Worm (Caenorhabditis elegans) whole organism, early embryonic: Measurements from ENCODE around the gene unc-17.

Source experiments
- B0310.2 ChIP-seq: sonication (generic microtip); optimal IDR thresholded peaks from 2 replicates; lab custom pipeline; 2016; ENCODE audit warnings: mild to moderate bottlenecking, missing genetic modification characterization, missing compliant biosample characterization
- F13C5.2 ChIP-seq: sonication (generic microtip); optimal IDR thresholded peaks from 2 replicates; lab custom pipeline; 2017; ENCODE audit warnings: mild to moderate bottlenecking, missing genetic modification characterization, inconsistent platforms, missing compliant biosample characterization
- aly-1 ChIP-seq: sonication (generic microtip); optimal IDR thresholded peaks from 2 replicates; lab custom pipeline; 2016; ENCODE audit warnings: missing genetic modification characterization, missing compliant biosample characterization
- ama-1 ChIP-seq: fragments of 150-350 bp; optimal IDR thresholded peaks from 2 replicates; lab custom pipeline; 2014
- ceh-13 ChIP-seq: fragments of 200-800 bp; sonication (Bioruptor generic); optimal IDR thresholded peaks from 2 replicates; lab custom pipeline; 2018; ENCODE audit warnings: mild to moderate bottlenecking, missing genetic modification characterization, missing compliant biosample characterization
- ceh-36 ChIP-seq: sonication (generic microtip); optimal IDR thresholded peaks from 2 replicates; lab custom pipeline; 2016; ENCODE audit warnings: missing genetic modification characterization, inconsistent platforms, missing compliant biosample characterization
- ets-7 ChIP-seq: sonication (generic microtip); optimal IDR thresholded peaks from 2 replicates; lab custom pipeline; 2016; ENCODE audit warnings: missing genotype, missing genetic modification characterization, missing compliant biosample characterization
- flt-1 ChIP-seq: fragments of 200-800 bp; sonication (Bioruptor generic); IDR thresholded peaks from 2 replicates; pipeline ENCODE4 v1.3.6; 2022; ENCODE audit warnings: missing genetic modification characterization, missing compliant biosample characterization
- hmbx-1 ChIP-seq: sonication (generic microtip); optimal IDR thresholded peaks from 2 replicates; lab custom pipeline; 2016; ENCODE audit warnings: mild to moderate bottlenecking, missing genetic modification characterization, missing compliant biosample characterization
- hmg-4 ChIP-seq: fragments of 200-800 bp; sonication (Bioruptor generic); optimal IDR thresholded peaks from 2 replicates; lab custom pipeline; 2018; ENCODE audit warnings: mild to moderate bottlenecking, missing genetic modification characterization, missing compliant biosample characterization
- hnd-1 ChIP-seq: sonication (generic microtip); optimal IDR thresholded peaks from 2 replicates; lab custom pipeline; 2016; ENCODE audit warnings: missing genetic modification characterization, missing compliant biosample characterization
- pes-1 ChIP-seq: fragments of 200-800 bp; sonication (Bioruptor generic); IDR thresholded peaks from 2 replicates; pipeline ENCODE4 v1.3.6; 2022; ENCODE audit warnings: missing genetic modification reagents, missing genetic modification characterization, missing compliant biosample characterization
- scrt-1 ChIP-seq: fragments of 200-800 bp; sonication (Bioruptor generic); IDR thresholded peaks from 2 replicates; pipeline ENCODE4 v1.3.6; 2022; ENCODE audit warnings: missing genetic modification characterization, missing compliant biosample characterization
- sea-1 ChIP-seq: fragments of 200-800 bp; sonication (Bioruptor generic); conservative IDR thresholded peaks from 2 replicates; pipeline ENCODE4 v1.3.6; 2022; ENCODE audit warnings: missing genetic modification characterization, missing compliant biosample characterization
- tbx-11 ChIP-seq: fragments of 200-800 bp; sonication (Bioruptor generic); IDR thresholded peaks from 2 replicates; pipeline ENCODE4 v1.3.6; 2022; ENCODE audit warnings: missing genetic modification characterization, missing compliant biosample characterization
- tra-4 ChIP-seq: sonication (generic microtip); optimal IDR thresholded peaks from 2 replicates; lab custom pipeline; 2017; ENCODE audit warnings: missing genetic modification characterization, missing compliant biosample characterization

Gene unc-17

DNA sequence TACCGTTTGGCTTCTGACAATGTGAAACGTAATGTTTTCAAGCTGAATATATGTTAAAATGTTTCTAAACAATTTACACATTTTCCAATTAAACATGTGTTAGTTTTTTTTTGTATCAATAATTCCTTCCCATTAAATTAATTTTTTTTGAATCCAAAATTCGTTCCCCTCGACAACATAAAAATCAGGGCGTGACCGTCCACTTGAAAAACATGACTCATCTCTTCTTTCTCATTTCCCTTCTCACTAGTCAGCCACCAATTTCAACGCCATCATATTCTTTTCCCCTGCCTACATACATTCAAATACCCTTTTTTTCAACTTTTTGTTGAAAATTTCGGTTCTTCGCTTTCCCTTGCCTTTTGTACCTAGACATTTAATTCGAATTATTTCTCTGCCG, 8.0 kb upstream of the unc-17 start:
- no peak for TF ChIP-seq hnd-1

DNA sequence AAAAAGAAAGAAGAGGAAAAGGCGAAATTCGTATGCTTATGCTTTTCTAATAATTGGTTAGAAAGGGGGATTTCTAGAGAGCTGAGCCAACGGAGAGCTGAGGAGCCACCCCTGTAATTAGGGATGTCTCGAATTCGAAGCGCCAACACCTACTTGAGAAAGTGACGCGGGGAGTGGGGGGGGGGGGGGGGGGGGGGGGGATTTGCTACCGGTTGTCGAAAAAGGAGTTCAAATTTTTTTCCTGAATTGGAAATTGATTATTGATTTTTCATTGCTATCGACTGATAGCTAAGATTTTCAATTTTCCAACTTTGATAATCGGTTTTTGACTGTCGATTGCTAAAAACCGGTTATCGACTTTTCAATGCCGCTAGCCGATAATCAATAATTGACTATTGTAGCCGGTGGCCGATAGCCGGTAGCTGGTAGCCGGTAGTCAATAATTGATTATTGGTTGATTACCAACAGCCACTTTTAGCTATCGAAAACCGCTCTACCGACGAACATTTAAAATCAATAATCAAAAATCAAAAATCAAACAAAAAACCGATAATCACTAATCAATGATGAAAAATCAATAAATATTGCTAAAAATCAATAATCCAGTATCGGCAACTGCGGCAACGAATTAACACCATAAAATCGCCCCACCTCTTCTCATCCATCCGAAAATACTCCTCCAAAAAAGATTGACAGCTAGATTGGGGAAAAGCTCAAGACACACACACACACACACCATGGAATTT, 4.6 kb upstream of the unc-17 start:
- TF ChIP-seq ets-7 (no peak), ceh-13 (GFP tag; lab: Kevin White, UChicago) (no peak), tra-4 (tag; lab: Kevin White, UChicago) (no peak)

DNA sequence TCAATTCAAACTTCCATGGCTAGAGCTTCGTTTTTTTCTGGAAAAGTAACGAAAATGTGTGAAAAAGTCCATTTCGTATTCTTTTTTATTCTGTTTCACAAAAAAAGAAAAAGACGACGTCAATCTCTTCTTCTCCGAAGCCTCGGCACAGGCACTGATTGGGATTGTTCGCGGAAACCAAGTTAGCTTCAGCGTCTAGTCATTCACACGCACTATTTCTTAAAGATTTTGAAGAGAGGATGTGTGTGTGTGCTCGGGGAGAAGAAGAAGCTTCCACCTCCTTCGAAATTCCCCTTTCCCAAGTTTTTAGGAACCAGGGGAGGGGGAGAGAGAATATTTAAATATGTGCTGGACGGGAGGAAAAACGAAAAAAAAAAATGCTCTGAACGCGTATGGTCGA, 1.9 kb upstream of the unc-17 start:
- TF ChIP-seq tra-4 (tag; lab: Kevin White, UChicago), result no peak
- no peak for TF ChIP-seq pes-1
- TF ChIP-seq ceh-13 (GFP tag; lab: Kevin White, UChicago), result no peak
- no peak for TF ChIP-seq F13C5.2 (tag; lab: Kevin White, UChicago)
- TF ChIP-seq ama-1 (lab: Kevin White, UChicago), result no peak
- no peak for TF ChIP-seq hnd-1
- no peak for TF ChIP-seq hmg-4 (GFP tag; lab: Kevin White, UChicago)
- no peak for TF ChIP-seq sea-1 (GFP tag; lab: Robert Waterston, UW)
- TF ChIP-seq scrt-1 (GFP tag; lab: Robert Waterston, UW), result no peak

DNA sequence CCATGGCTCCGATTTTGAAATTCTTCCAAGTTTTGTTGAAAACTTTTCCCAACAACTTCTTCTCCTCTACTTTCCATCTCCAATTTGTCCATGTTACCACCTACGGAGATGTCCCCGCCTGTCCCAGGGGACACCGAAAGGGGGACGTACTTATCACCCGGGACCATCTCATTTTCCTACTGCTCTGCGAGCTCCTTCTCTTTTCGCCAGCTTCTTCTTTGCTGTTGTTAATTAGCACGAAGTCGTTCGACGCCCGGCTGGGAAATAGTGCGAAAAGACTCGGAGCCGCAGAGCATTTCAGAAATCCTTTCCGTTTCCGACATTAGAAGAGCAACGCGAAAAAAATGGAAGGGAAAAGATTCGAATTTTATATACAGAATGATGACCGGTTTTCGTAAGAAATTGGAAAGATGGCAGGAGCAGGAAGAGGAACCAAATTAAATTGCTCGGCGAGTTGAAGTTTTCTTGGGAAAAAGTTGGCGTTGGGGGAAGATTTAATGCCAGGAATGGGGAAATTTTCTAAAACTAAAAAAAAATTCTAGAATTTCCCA, 2.6 kb downstream of the unc-17 start:
- TF ChIP-seq tbx-11 (no peak), scrt-1 (GFP tag; lab: Robert Waterston, UW) (no peak), flt-1 (GFP tag; lab: Robert Waterston, UW) (no peak), ceh-13 (GFP tag; lab: Kevin White, UChicago) (no peak), F13C5.2 (tag; lab: Kevin White, UChicago) (no peak)

DNA sequence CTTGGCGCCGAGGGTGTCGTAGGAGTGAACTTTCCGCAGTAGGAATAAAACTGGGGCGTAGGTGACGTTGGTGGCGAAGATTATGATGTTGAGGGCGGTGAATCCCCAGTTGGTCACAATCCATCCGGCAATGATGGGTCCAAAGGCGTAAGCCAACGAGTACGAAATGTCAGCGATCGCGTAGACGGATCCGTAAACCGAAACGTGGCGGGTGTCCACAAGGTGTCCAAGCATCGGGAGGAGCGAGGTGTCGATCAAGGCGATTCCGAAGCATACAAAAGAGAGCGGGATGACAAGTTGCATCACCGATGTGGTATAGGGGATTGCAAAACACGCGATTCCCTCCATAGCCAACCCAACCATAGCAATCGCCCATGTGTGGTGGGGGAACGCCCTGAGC, 5.8 kb downstream of the unc-17 start:
- no peak for TF ChIP-seq pes-1
- TF ChIP-seq F13C5.2 (tag; lab: Kevin White, UChicago), result no peak
- TF ChIP-seq B0310.2 (tag; lab: Kevin White, UChicago), result no peak
- TF ChIP-seq ama-1 (lab: Kevin White, UChicago), result no peak
- TF ChIP-seq flt-1 (GFP tag; lab: Robert Waterston, UW), result no peak
- no peak for TF ChIP-seq aly-1
- no peak for TF ChIP-seq ceh-36 (tag; lab: Kevin White, UChicago)
- no peak for TF ChIP-seq hnd-1
- TF ChIP-seq sea-1 (GFP tag; lab: Robert Waterston, UW), result no peak
- TF ChIP-seq ets-7, result no peak

DNA sequence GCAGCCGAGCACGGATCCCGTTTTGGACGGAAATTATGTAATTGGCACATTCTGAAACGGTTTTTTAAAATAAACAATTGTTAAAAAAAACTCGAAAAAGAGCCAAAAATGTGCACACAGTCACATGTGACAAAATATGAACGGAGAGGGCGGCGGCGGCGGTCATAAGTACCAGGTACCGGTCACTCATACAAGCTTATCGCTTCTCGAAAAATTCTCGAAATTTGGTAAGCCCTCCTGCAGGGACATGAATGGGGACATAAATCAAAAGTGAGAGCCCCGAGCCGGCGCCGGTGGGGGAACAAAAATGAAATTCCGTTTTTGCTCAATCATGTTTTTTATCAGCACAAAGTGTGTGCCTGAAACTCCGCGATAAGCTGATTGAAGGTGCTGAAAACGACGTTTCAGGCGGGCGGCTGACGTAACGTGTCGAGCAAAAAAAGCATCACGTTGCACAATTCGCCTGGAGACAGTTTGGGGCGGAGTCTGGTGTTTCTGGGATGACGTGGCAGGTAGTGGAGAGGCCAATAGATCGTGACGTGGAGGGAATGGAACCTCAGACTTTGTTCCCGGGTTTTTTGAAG, 11.4 kb downstream of the unc-17 start, which contains the start of gene ltah-1.2:
Gene ltah-1.2 (minus strand): TSS at position 51 of the 584 bp plus-strand sequence.
- TF ChIP-seq aly-1, result no peak
- no peak for TF ChIP-seq B0310.2 (tag; lab: Kevin White, UChicago)
- no peak for TF ChIP-seq hnd-1
- TF ChIP-seq flt-1 (GFP tag; lab: Robert Waterston, UW), result no peak
- TF ChIP-seq ama-1 (lab: Kevin White, UChicago), result no peak
- no peak for TF ChIP-seq tra-4 (tag; lab: Kevin White, UChicago)
- TF ChIP-seq scrt-1 (GFP tag; lab: Robert Waterston, UW), result no peak
- TF ChIP-seq hmg-4 (GFP tag; lab: Kevin White, UChicago), result no peak
- TF ChIP-seq tbx-11, result no peak
- TF ChIP-seq ceh-13 (GFP tag; lab: Kevin White, UChicago), result no peak
- no peak for TF ChIP-seq pes-1
- no peak for TF ChIP-seq ets-7

DNA sequence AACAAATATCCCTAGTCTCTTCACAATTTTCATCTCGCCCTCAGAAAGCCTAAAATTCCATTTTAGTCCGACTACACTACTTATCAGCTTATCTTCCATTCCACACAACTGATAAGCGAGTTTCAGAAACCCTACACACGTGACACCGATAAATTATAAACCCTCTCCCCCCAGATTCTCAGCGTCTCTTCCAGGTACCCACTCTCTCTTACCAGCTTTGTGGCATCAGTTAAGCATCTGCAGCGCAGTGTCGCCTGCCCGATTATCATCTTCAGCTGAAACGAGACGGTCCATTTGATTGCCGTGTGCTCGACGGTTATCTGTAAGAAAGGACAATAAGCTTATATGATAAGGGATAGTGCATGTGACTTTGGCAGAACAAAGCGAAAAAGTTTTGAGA, 12.7 kb downstream of the unc-17 start:
- no peak for TF ChIP-seq ets-7
- no peak for TF ChIP-seq hnd-1
- TF ChIP-seq F13C5.2 (tag; lab: Kevin White, UChicago), result no peak
- no peak for TF ChIP-seq ceh-36 (tag; lab: Kevin White, UChicago)
- no peak for TF ChIP-seq scrt-1 (GFP tag; lab: Robert Waterston, UW)
- no peak for TF ChIP-seq ceh-13 (GFP tag; lab: Kevin White, UChicago)
- TF ChIP-seq tra-4 (tag; lab: Kevin White, UChicago), result no peak
- TF ChIP-seq ama-1 (lab: Kevin White, UChicago), result no peak
- TF ChIP-seq pes-1, result no peak
- TF ChIP-seq hmg-4 (GFP tag; lab: Kevin White, UChicago), result no peak
- TF ChIP-seq sea-1 (GFP tag; lab: Robert Waterston, UW), result no peak
- no peak for TF ChIP-seq aly-1
- no peak for TF ChIP-seq flt-1 (GFP tag; lab: Robert Waterston, UW)

DNA sequence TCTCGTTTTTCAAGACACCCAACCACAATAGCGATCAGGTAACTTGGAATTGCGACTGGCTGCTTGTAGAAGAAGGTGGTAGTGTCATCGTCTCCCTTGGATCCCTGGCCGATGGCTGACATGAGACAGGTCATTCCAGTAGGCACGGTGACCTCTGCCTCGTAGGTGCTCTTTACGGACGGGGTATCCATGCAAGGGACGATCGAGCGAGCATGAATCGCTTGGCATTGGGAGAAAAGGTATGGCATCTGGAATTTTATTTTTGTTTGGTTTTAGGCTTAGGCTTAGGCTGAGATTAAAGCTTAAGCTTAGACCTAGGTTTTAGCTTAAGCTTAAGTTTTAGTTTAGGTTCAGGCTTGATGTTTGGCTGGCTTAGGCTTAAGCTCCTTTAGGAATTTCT, 13.5 kb downstream of the unc-17 start:
- TF ChIP-seq pes-1, result no peak
- TF ChIP-seq hmg-4 (GFP tag; lab: Kevin White, UChicago), result no peak
- TF ChIP-seq scrt-1 (GFP tag; lab: Robert Waterston, UW), result no peak
- no peak for TF ChIP-seq B0310.2 (tag; lab: Kevin White, UChicago)
- TF ChIP-seq tbx-11, result no peak
- no peak for TF ChIP-seq flt-1 (GFP tag; lab: Robert Waterston, UW)
- TF ChIP-seq ets-7, result no peak
- TF ChIP-seq ceh-36 (tag; lab: Kevin White, UChicago), result no peak
- TF ChIP-seq hmbx-1 (tag; lab: Kevin White, UChicago), result no peak
- TF ChIP-seq hnd-1, result no peak
- TF ChIP-seq ama-1 (lab: Kevin White, UChicago), result no peak
- no peak for TF ChIP-seq sea-1 (GFP tag; lab: Robert Waterston, UW)
- TF ChIP-seq F13C5.2 (tag; lab: Kevin White, UChicago), result no peak
- no peak for TF ChIP-seq tra-4 (tag; lab: Kevin White, UChicago)
- no peak for TF ChIP-seq ceh-13 (GFP tag; lab: Kevin White, UChicago)
- no peak for TF ChIP-seq aly-1
